Worm (Caenorhabditis elegans) whole organism, L4 larva: ENCODE measurements around the gene thn-1.

Source experiments
- aha-1 ChIP-seq: fragments of 150-350 bp; peaks from one replicate; lab custom pipeline; 2014; ENCODE audit warnings: missing biosample characterization, missing genetic modification characterization
- ceh-82 ChIP-seq: sonication (generic microtip); optimal IDR thresholded peaks from 2 replicates; lab custom pipeline; 2017; ENCODE audit warnings: missing biosample characterization, missing genetic modification characterization
- dve-1 ChIP-seq: sonication (generic microtip); optimal IDR thresholded peaks from 2 replicates; lab custom pipeline; 2017; ENCODE audit warnings: antibody characterized with exemption, mild to moderate bottlenecking, missing genetic modification characterization, missing compliant biosample characterization; ENCODE audit not compliant: insufficient read depth
- fos-1 ChIP-seq: fragments of 150-350 bp; optimal IDR thresholded peaks from 2 replicates; lab custom pipeline; 2014; ENCODE audit warnings: missing biosample characterization, missing genetic modification characterization
- lir-3 ChIP-seq: sonication (generic microtip); optimal IDR thresholded peaks from 2 replicates; lab custom pipeline; 2016; ENCODE audit warnings: mild to moderate bottlenecking, missing genetic modification characterization, missing compliant biosample characterization
- nhr-48 ChIP-seq: sonication (generic microtip); optimal IDR thresholded peaks from 2 replicates; lab custom pipeline; 2016; ENCODE audit warnings: mild to moderate bottlenecking, missing genetic modification characterization, missing compliant biosample characterization
- unc-130 ChIP-seq: sonication (generic microtip); optimal IDR thresholded peaks from 2 replicates; lab custom pipeline; 2016; ENCODE audit warnings: missing genetic modification reagents, missing genetic modification characterization, missing compliant biosample characterization
- unc-39 ChIP-seq: sonication (generic microtip); optimal IDR thresholded peaks from 2 replicates; lab custom pipeline; 2017; ENCODE audit warnings: missing biosample characterization, missing genetic modification characterization
- ztf-11 ChIP-seq: fragments of 150-350 bp; optimal IDR thresholded peaks from 2 replicates; lab custom pipeline; 2014; ENCODE audit warnings: missing biosample characterization, missing genetic modification characterization

DNA sequence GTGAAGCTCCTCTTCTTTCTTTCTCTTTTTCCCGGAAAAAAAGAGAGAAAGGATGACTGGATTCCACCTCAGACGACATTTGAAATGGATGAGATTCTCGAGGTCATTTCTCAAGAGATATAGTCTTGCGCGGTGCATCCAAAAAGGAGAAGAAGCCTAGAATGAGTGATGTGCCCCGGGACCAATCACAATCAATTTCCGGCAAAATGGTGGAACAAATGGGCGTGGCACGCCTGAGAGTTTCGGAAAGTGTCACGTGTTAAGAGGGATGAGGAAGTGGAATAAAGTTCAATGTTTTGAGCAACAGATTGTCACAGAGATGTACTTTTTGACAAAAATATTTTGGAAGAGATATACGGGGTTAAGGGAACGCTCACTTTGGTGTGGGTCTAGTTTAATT, 45.7 kb downstream of the thn-1 start:
- TF ChIP-seq nhr-48 (tag; lab: Kevin White, UChicago): no peak
- no peak for TF ChIP-seq unc-39 (tag; lab: Kevin White, UChicago)
- TF ChIP-seq unc-130 (GFP tag; lab: Kevin White, UChicago): no peak
- TF ChIP-seq ceh-82 (tag; lab: Kevin White, UChicago): no peak
- TF ChIP-seq aha-1 (tag; lab: Kevin White, UChicago): peak; percentile 93
- TF ChIP-seq ztf-11: no peak
- TF ChIP-seq fos-1 (tag; lab: Kevin White, UChicago): no peak
- TF ChIP-seq lir-3 (tag; lab: Kevin White, UChicago): no peak
- TF ChIP-seq dve-1: no peak
